Fruit fly (Drosophila melanogaster) whole organism, prepupa: ENCODE measurements around the gene CG8142.

ENCODE experiments used
- Blimp-1 ChIP-seq: fragments of 200-800 bp; sonication (Bioruptor generic); optimal IDR thresholded peaks from 3 replicates; lab custom pipeline; 2017; ENCODE audit warnings: missing biosample characterization, missing genetic modification characterization, mild to moderate bottlenecking, moderate library complexity, missing genetic modification reagents
- CG11294 ChIP-seq: fragments of 200-800 bp; sonication (Bioruptor generic); IDR thresholded peaks from 2 replicates; pipeline ENCODE4 v1.3.6; 2022; ENCODE audit warnings: missing biosample characterization, missing genetic modification characterization
- CG15336 ChIP-seq: fragments of 200-800 bp; sonication (Bioruptor generic); IDR thresholded peaks from 2 replicates; pipeline ENCODE4 v1.3.6; 2022; ENCODE audit warnings: missing biosample characterization, missing genetic modification characterization
- CG3032 ChIP-seq: fragments of 200-800 bp; optimal IDR thresholded peaks from 2 replicates; lab custom pipeline; 2019; ENCODE audit warnings: missing biosample characterization, mild to moderate bottlenecking, missing genetic modification characterization, moderate library complexity
- CG31627 ChIP-seq: fragments of 200-800 bp; sonication (Bioruptor generic); optimal IDR thresholded peaks from 3 replicates; lab custom pipeline; 2016; ENCODE audit warnings: missing biosample characterization, missing genetic modification characterization
- CG32006 ChIP-seq: fragments of 200-800 bp; sonication (Bioruptor generic); optimal IDR thresholded peaks from 3 replicates; lab custom pipeline; 2017; ENCODE audit warnings: missing biosample characterization, mild to moderate bottlenecking, missing genetic modification characterization
- CG34406 ChIP-seq: fragments of 200-800 bp; sonication (Bioruptor generic); optimal IDR thresholded peaks from 3 replicates; lab custom pipeline; 2016; ENCODE audit warnings: missing biosample characterization, missing genetic modification characterization
- CG3919 ChIP-seq: fragments of 200-800 bp; sonication (Bioruptor generic); optimal IDR thresholded peaks from 3 replicates; lab custom pipeline; 2016; ENCODE audit warnings: missing biosample characterization, missing genetic modification characterization
- CG4318 ChIP-seq: fragments of 200-800 bp; sonication (Bioruptor generic); optimal IDR thresholded peaks from 3 replicates; lab custom pipeline; 2017; ENCODE audit warnings: missing biosample characterization, mild to moderate bottlenecking, missing genetic modification characterization
- CG6163 ChIP-seq: fragments of 200-800 bp; sonication (Bioruptor generic); IDR thresholded peaks from 3 replicates; pipeline ENCODE4 v1.3.6; 2022; ENCODE audit warnings: missing biosample characterization, missing genetic modification characterization
- CG6792 ChIP-seq: fragments of 200-800 bp; sonication (Bioruptor generic); optimal IDR thresholded peaks from 3 replicates; lab custom pipeline; 2016; ENCODE audit warnings: missing biosample characterization, missing genetic modification characterization
- CG6808 ChIP-seq: fragments of 200-800 bp; sonication (Bioruptor generic); optimal IDR thresholded peaks from 3 replicates; lab custom pipeline; 2017; ENCODE audit warnings: missing biosample characterization, missing genetic modification characterization, mild to moderate bottlenecking, moderate library complexity, missing genetic modification reagents
- CG6854 ChIP-seq: fragments of 200-800 bp; sonication (Bioruptor generic); optimal IDR thresholded peaks from 2 replicates; lab custom pipeline; 2017; ENCODE audit warnings: missing biosample characterization, mild to moderate bottlenecking, missing genetic modification characterization
- CG7368 ChIP-seq: fragments of 200-800 bp; sonication (Bioruptor generic); optimal IDR thresholded peaks from 3 replicates; lab custom pipeline; 2016; ENCODE audit warnings: missing biosample characterization, missing genetic modification characterization
- CG8119 ChIP-seq: fragments of 200-800 bp; sonication (Bioruptor generic); IDR thresholded peaks from 3 replicates; pipeline ENCODE4 v1.3.6; 2022; ENCODE audit warnings: missing biosample characterization, missing genetic modification characterization
- CG8319 ChIP-seq: fragments of 200-800 bp; sonication (Bioruptor generic); optimal IDR thresholded peaks from 3 replicates; lab custom pipeline; 2016; ENCODE audit warnings: missing biosample characterization, missing genetic modification characterization
- CG8632 ChIP-seq: fragments of 200-800 bp; sonication (Bioruptor generic); optimal IDR thresholded peaks from 3 replicates; lab custom pipeline; 2016; ENCODE audit warnings: missing biosample characterization, missing genetic modification characterization
- CG9139 ChIP-seq: fragments of 200-800 bp; sonication (Bioruptor generic); optimal IDR thresholded peaks from 3 replicates; lab custom pipeline; 2017; ENCODE audit warnings: missing biosample characterization, mild to moderate bottlenecking, missing genetic modification characterization
- Eip75B ChIP-seq: fragments of 200-800 bp; sonication (Bioruptor generic); optimal IDR thresholded peaks from 3 replicates; lab custom pipeline; 2016; ENCODE audit warnings: missing biosample characterization, missing genetic modification characterization
- Eip78C ChIP-seq: fragments of 200-800 bp; sonication (Bioruptor generic); peaks from one replicate; lab custom pipeline; 2016; ENCODE audit warnings: missing biosample characterization, missing genetic modification characterization
- Eip93F ChIP-seq: fragments of 200-800 bp; sonication (Bioruptor generic); optimal IDR thresholded peaks from 2 replicates; lab custom pipeline; 2016; ENCODE audit warnings: missing biosample characterization, mild to moderate bottlenecking, missing genetic modification characterization
- Ets21C ChIP-seq: fragments of 200-800 bp; sonication (Bioruptor generic); optimal IDR thresholded peaks from 3 replicates; lab custom pipeline; 2016; ENCODE audit warnings: missing biosample characterization, missing genetic modification characterization
- Ets96B ChIP-seq: fragments of 200-800 bp; optimal IDR thresholded peaks from 2 replicates; lab custom pipeline; 2019; ENCODE audit warnings: missing biosample characterization, mild to moderate bottlenecking, missing genetic modification characterization, moderate library complexity
- Gug ChIP-seq: fragments of 200-800 bp; sonication (Bioruptor generic); IDR thresholded peaks from 2 replicates; pipeline ENCODE4 v1.3.6; 2022; ENCODE audit warnings: missing biosample characterization, missing genetic modification characterization
- Hr38 ChIP-seq: sonication (Bioruptor generic); optimal IDR thresholded peaks from 2 replicates; lab custom pipeline; 2016; ENCODE audit warnings: missing biosample characterization, missing genetic modification characterization
- Lpt ChIP-seq: fragments of 200-800 bp; sonication (Bioruptor generic); optimal IDR thresholded peaks from 3 replicates; lab custom pipeline; 2016; ENCODE audit warnings: missing biosample characterization, missing genetic modification characterization
- Met ChIP-seq: fragments of 200-800 bp; sonication (Bioruptor generic); optimal IDR thresholded peaks from 3 replicates; lab custom pipeline; 2016; ENCODE audit warnings: missing biosample characterization, missing genetic modification characterization
- OdsH ChIP-seq: fragments of 200-800 bp; sonication (Bioruptor generic); optimal IDR thresholded peaks from 3 replicates; lab custom pipeline; 2016; ENCODE audit warnings: missing biosample characterization, missing genetic modification characterization
- Smox ChIP-seq: fragments of 200-800 bp; sonication (Bioruptor generic); optimal IDR thresholded peaks from 3 replicates; lab custom pipeline; 2016; ENCODE audit warnings: missing biosample characterization, missing genetic modification characterization
- Sox14 ChIP-seq: fragments of 200-800 bp; sonication (Bioruptor generic); optimal IDR thresholded peaks from 3 replicates; lab custom pipeline; 2016; ENCODE audit warnings: missing biosample characterization, missing genetic modification characterization
- Sox15 ChIP-seq: fragments of 200-800 bp; sonication (Bioruptor generic); optimal IDR thresholded peaks from 3 replicates; lab custom pipeline; 2016; ENCODE audit warnings: missing biosample characterization, missing genetic modification characterization
- acj6 ChIP-seq: fragments of 200-800 bp; sonication (Bioruptor generic); optimal IDR thresholded peaks from 3 replicates; lab custom pipeline; 2016; ENCODE audit warnings: missing biosample characterization, missing genetic modification characterization
- dac ChIP-seq: fragments of 200-800 bp; sonication (Bioruptor generic); optimal IDR thresholded peaks from 2 replicates; lab custom pipeline; 2017; ENCODE audit warnings: missing biosample characterization, mild to moderate bottlenecking, missing genetic modification characterization
- dsx ChIP-seq: fragments of 200-800 bp; optimal IDR thresholded peaks from 3 replicates; lab custom pipeline; 2019; ENCODE audit warnings: missing biosample characterization, mild to moderate bottlenecking, missing genetic modification characterization, moderate library complexity; ENCODE audit not compliant: poor library complexity, severe bottlenecking
- eg ChIP-seq: fragments of 200-800 bp; sonication (Bioruptor generic); IDR thresholded peaks from 3 replicates; pipeline ENCODE4 v1.3.6; 2022; ENCODE audit warnings: missing biosample characterization, missing genetic modification characterization
- esn ChIP-seq: fragments of 200-800 bp; sonication (Bioruptor generic); optimal IDR thresholded peaks from 2 replicates; lab custom pipeline; 2016; ENCODE audit warnings: missing biosample characterization, mild to moderate bottlenecking, missing genetic modification characterization, moderate library complexity
- fd85E ChIP-seq: fragments of 200-800 bp; sonication (Bioruptor generic); optimal IDR thresholded peaks from 3 replicates; lab custom pipeline; 2016; ENCODE audit warnings: missing biosample characterization, missing genetic modification characterization
- fkh ChIP-seq: fragments of 200-800 bp; sonication (Bioruptor generic); optimal IDR thresholded peaks from 3 replicates; lab custom pipeline; 2017; ENCODE audit warnings: missing biosample characterization, mild to moderate bottlenecking, missing genetic modification characterization, moderate library complexity
- net ChIP-seq: fragments of 200-800 bp; sonication (Bioruptor generic); optimal IDR thresholded peaks from 3 replicates; lab custom pipeline; 2016; ENCODE audit warnings: missing biosample characterization, missing genetic modification characterization
- pdm3 ChIP-seq: fragments of 200-800 bp; sonication (Bioruptor generic); optimal IDR thresholded peaks from 3 replicates; lab custom pipeline; 2016; ENCODE audit warnings: missing biosample characterization, missing genetic modification characterization
- spab ChIP-seq: fragments of 200-800 bp; sonication (Bioruptor generic); optimal IDR thresholded peaks from 2 replicates; lab custom pipeline; 2017; ENCODE audit warnings: missing biosample characterization, mild to moderate bottlenecking, missing genetic modification characterization, missing genetic modification reagents
- svp ChIP-seq: fragments of 200-800 bp; sonication (Bioruptor generic); peaks from one replicate; lab custom pipeline; 2016; ENCODE audit warnings: missing biosample characterization, missing genetic modification characterization
- vri ChIP-seq: fragments of 200-800 bp; sonication (Bioruptor generic); optimal IDR thresholded peaks from 3 replicates; lab custom pipeline; 2016; ENCODE audit warnings: missing biosample characterization, mild to moderate bottlenecking, missing genetic modification characterization

The CG8142 gene

dm6 chrX:17836420-17836932, 8.0 kb downstream of the CG8142 start (continued):
- TF ChIP-seq CG15336 (GFP tag; lab: Robert Waterston, UW) (peak; percentile 31; the same call in 1 of the 2 replicates), Eip75B (no peak), CG6854 (GFP tag; lab: Kevin White, UChicago) (no peak), CG3032 (tag; lab: Kevin White, UChicago) (peak; percentile 45), fkh (GFP tag; lab: Kevin White, UChicago) (no peak), acj6 (GFP tag; lab: Kevin White, UChicago) (no peak), Met (GFP tag; lab: Kevin White, UChicago) (no peak), Ets96B (tag; lab: Kevin White, UChicago) (peak; percentile 39), pdm3 (GFP tag; lab: Kevin White, UChicago) (no peak), CG11294 (no peak), OdsH (GFP tag; lab: Kevin White, UChicago) (peak; percentile 58), Gug (GFP tag; lab: Robert Waterston, UW) (no peak), eg (GFP tag; lab: Robert Waterston, UW) (no peak; the same call in 2 of the 3 replicates), fd85E (GFP tag; lab: Kevin White, UChicago) (no peak), Eip78C (peak; percentile 64), Eip93F (no peak), CG34406 (GFP tag; lab: Kevin White, UChicago) (no peak), CG8319 (GFP tag; lab: Kevin White, UChicago) (no peak), Smox (GFP tag; lab: Kevin White, UChicago) (no peak), CG8632 (GFP tag; lab: Kevin White, UChicago) (peak; percentile 2), CG31627 (GFP tag; lab: Kevin White, UChicago) (no peak)

- TF ChIP-seq Eip78C (peak; percentile 40), Met (GFP tag; lab: Kevin White, UChicago) (no peak)
Observed at dm6 chrX:17834754-17835153, 9.8 kb downstream of the CG8142 start.

- TF ChIP-seq CG11294 = no peak
- 0 out of 3 replicates have a peak, but pooled peaks have one; percentile 30 for TF ChIP-seq eg (GFP tag; lab: Robert Waterston, UW)
- no peak for TF ChIP-seq CG9139
- no peak for TF ChIP-seq Ets21C (GFP tag; lab: Kevin White, UChicago)
- 0 out of 3 replicates have a peak, but pooled peaks have one; percentile 16 for TF ChIP-seq CG6163 (GFP tag; lab: Robert Waterston, UW)
- TF ChIP-seq Eip78C = peak; percentile 38
- no peak for TF ChIP-seq CG8119 (GFP tag; lab: Robert Waterston, UW)
Observed at dm6 chrX:17833986-17834385, 10.5 kb downstream of the CG8142 start.

- TF ChIP-seq acj6 (GFP tag; lab: Kevin White, UChicago) = no peak
- peak; percentile 6 for TF ChIP-seq pdm3 (GFP tag; lab: Kevin White, UChicago)
- TF ChIP-seq Sox15 (GFP tag; lab: Kevin White, UChicago) = no peak
- peak; percentile 65 for TF ChIP-seq svp (GFP tag; lab: Kevin White, UChicago)
- TF ChIP-seq CG4318 (GFP tag; lab: Kevin White, UChicago) = peak; percentile 6
- TF ChIP-seq vri (GFP tag; lab: Kevin White, UChicago) = no peak
- TF ChIP-seq Lpt (GFP tag; lab: Kevin White, UChicago) = peak; percentile 20
- peak; percentile 39; the same call in 1 of the 3 replicates for TF ChIP-seq CG8119 (GFP tag; lab: Robert Waterston, UW)
- no peak for TF ChIP-seq CG6792 (GFP tag; lab: Kevin White, UChicago)
- no peak for TF ChIP-seq CG6808 (GFP tag; lab: Kevin White, UChicago)
- TF ChIP-seq dac (GFP tag; lab: Kevin White, UChicago) = peak; percentile 22
- TF ChIP-seq eg (GFP tag; lab: Robert Waterston, UW) = no peak
- TF ChIP-seq Ets21C (GFP tag; lab: Kevin White, UChicago) = no peak
- no peak for TF ChIP-seq CG31627 (GFP tag; lab: Kevin White, UChicago)
- no peak for TF ChIP-seq spab (GFP tag; lab: Kevin White, UChicago)
- no peak for TF ChIP-seq net (GFP tag; lab: Kevin White, UChicago)
- TF ChIP-seq Hr38 = no peak
- no peak for TF ChIP-seq CG3919 (GFP tag; lab: Kevin White, UChicago)
- no peak for TF ChIP-seq CG7368 (GFP tag; lab: Kevin White, UChicago)
- TF ChIP-seq CG6163 (GFP tag; lab: Robert Waterston, UW) = 0 out of 3 replicates have a peak, but pooled peaks have one; percentile 35
- no peak for TF ChIP-seq Sox14 (GFP tag; lab: Kevin White, UChicago)
- no peak for TF ChIP-seq fd85E (GFP tag; lab: Kevin White, UChicago)
- TF ChIP-seq Blimp-1 = no peak
- TF ChIP-seq esn = no peak
- TF ChIP-seq dsx (GFP tag; lab: Kevin White, UChicago) = no peak
- peak; percentile 53 for TF ChIP-seq CG32006 (GFP tag; lab: Kevin White, UChicago)
Observed at dm6 chrX:17832163-17833014, 12.1 kb downstream of the CG8142 start.
